Fruit fly (Drosophila melanogaster) whole organism: ENCODE data around the gene Paics.

Experiments
- EcR ChIP-seq, 2 experiments: fragments of >200 bp; optimal IDR thresholded peaks; 2 replicates each; lab custom pipeline; 2017; ENCODE audit warnings: missing biosample characterization in 2 of 2, missing genetic modification characterization in 2 of 2, missing genetic modification reagents in 2 of 2
- psq ChIP-seq: fragments of >200 bp; optimal IDR thresholded peaks from 2 replicates; lab custom pipeline; 2017
- usp ChIP-seq: fragments of >200 bp; optimal IDR thresholded peaks from 2 replicates; lab custom pipeline; 2017; ENCODE audit warnings: missing biosample characterization, missing genetic modification characterization, mixed read lengths

dm6 chrX:12750928-12751631 is 9.3 kb downstream of the Paics start:
- TF ChIP-seq EcR (GFP tag; optimal IDR thresholded peaks at IDR 0.05; lab: Kevin White, UChicago) (no peak), psq (no peak), usp (GFP tag; lab: Kevin White, UChicago) (no peak)
